Worm (Caenorhabditis elegans) whole organism, late embryonic: ENCODE data around the gene sru-24.

ENCODE experiments used
- ahr-1 ChIP-seq: sonication (generic microtip); optimal IDR thresholded peaks from 2 replicates; lab custom pipeline; 2016; ENCODE audit warnings: missing genetic modification characterization, missing compliant biosample characterization
- ama-1 ChIP-seq: fragments of 150-350 bp; optimal IDR thresholded peaks from 2 replicates; lab custom pipeline; 2014
- ceh-34 ChIP-seq: sonication (generic microtip); optimal IDR thresholded peaks from 2 replicates; lab custom pipeline; 2016; ENCODE audit warnings: mild to moderate bottlenecking, missing genetic modification characterization, missing compliant biosample characterization
- pros-1 ChIP-seq: fragments of 150-350 bp; optimal IDR thresholded peaks from 2 replicates; lab custom pipeline; 2014; ENCODE audit warnings: missing biosample characterization, missing genetic modification reagents, missing genetic modification characterization
- ttx-3 ChIP-seq: sonication (generic microtip); optimal IDR thresholded peaks from 2 replicates; lab custom pipeline; 2016; ENCODE audit warnings: missing genetic modification reagents, missing genetic modification characterization, missing compliant biosample characterization
- ztf-16 ChIP-seq: sonication (generic microtip); optimal IDR thresholded peaks from 2 replicates; lab custom pipeline; 2017; ENCODE audit warnings: missing genetic modification characterization, missing compliant biosample characterization

ce11 chrV:699489-700129 is 28.4 kb upstream of the sru-24 start, which contains the start of the genes ugt-29 and srx-5:
- TF ChIP-seq ttx-3 (tag; lab: Kevin White, UChicago) (no peak), pros-1 (tag; lab: Kevin White, UChicago) (no peak), ztf-16 (tag; lab: Kevin White, UChicago) (no peak), ahr-1 (no peak), ama-1 (lab: Kevin White, UChicago) (no peak), ceh-34 (no peak)
